Fruit fly (Drosophila melanogaster) Kc167 (cell line): ENCODE results near the gene Pdi.

Source experiments
- Myc ChIP-seq: fragments of >200 bp; optimal IDR thresholded peaks from 2 replicates; lab custom pipeline; 2017; ENCODE audit warnings: missing external identifiers
- Sin3A ChIP-seq: fragments of >200 bp; optimal IDR thresholded peaks from 2 replicates; lab custom pipeline; 2018; ENCODE audit warnings: missing external identifiers
- h ChIP-seq: fragments of >200 bp; optimal IDR thresholded peaks from 3 replicates; lab custom pipeline; 2018; ENCODE audit warnings: missing external identifiers
- insv ChIP-seq: fragments of >200 bp; optimal IDR thresholded peaks from 3 replicates; lab custom pipeline; 2018; ENCODE audit warnings: missing external identifiers
- psq ChIP-seq: fragments of >200 bp; optimal IDR thresholded peaks from 2 replicates; lab custom pipeline; 2017; ENCODE audit warnings: missing external identifiers
- ttk ChIP-seq: sonication (Bioruptor generic); optimal IDR thresholded peaks from 2 replicates; lab custom pipeline; 2017; ENCODE audit warnings: missing external identifiers

Gene Pdi

DNA sequence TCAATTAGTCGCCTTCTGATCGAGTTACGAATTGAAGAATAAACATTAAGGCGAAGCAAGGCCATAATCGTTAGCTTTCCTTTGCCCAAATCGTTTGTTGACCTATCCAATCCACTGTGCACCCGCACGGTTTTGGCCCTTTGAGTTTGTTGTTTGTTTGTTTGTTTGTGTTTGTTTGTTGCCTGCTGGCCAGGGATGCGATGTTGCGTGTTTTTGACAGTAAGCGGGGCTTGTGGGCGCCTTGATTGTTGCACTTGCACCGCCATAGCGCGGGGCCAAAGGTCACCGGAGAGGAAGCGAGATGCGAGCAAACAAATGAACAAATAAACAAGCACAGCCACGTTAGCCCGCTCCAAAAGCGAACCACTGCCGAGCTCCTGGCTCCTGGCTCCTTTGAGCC lies 27.2 kb upstream of the Pdi start:
- TF ChIP-seq Sin3A (no peak), insv (no peak), h (lab: Kevin White, UChicago) (no peak), ttk (lab: Kevin White, UChicago) (no peak), Myc (lab: Kevin White, UChicago) (no peak), psq (lab: Kevin White, UChicago) (no peak)

DNA sequence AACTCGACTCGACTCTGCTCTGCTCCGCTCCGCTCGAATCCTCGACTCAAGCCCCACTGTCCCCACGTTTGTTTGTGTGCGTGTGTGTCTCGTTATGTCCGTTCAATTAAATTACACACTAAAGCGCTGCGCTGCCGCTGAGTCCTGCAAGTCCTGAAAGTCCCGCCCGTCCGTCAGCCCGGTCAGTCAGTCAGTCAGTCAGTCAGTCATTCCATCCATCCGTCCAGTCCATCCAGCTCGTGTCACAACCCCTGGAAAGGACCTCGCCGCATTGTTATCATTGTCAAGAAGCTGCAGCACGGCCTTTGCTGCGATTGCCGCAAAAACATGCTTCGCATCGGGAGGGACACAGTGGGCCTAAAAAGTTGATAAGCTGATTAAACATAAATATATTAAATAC lies 26.4 kb upstream of the Pdi start:
- TF ChIP-seq Sin3A = no peak
- TF ChIP-seq ttk (lab: Kevin White, UChicago) = no peak
- TF ChIP-seq insv = no peak
- no peak for TF ChIP-seq psq (lab: Kevin White, UChicago)
- TF ChIP-seq Myc (lab: Kevin White, UChicago) = no peak
- TF ChIP-seq h (lab: Kevin White, UChicago) = no peak

DNA sequence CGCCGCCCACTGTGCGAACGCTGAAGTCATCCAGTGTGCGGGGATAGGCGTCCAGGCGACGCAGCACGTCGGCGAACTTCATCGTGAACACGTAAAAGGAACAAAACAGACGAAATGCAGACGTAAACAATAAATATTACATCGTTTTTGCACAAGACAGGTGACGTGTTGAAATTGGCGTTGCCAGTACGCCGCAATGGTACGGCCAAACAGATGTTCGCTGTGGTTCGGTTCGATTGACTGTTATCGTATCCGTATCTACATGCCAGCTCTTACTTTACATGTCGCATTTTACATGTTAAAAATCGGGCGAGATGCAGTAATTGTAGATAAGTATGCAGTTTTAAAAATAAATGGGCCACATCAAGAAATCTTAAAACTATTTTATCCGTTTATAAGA lies 20.8 kb upstream of the Pdi start, which contains the start of gene CG7011:
CG7011 (minus strand) TSS at position 215 of the 400 bp plus-strand sequence.
- TF ChIP-seq Myc (lab: Kevin White, UChicago) (no peak), ttk (lab: Kevin White, UChicago) (no peak), insv (no peak), Sin3A (no peak), psq (lab: Kevin White, UChicago) (no peak), h (lab: Kevin White, UChicago) (no peak)

DNA sequence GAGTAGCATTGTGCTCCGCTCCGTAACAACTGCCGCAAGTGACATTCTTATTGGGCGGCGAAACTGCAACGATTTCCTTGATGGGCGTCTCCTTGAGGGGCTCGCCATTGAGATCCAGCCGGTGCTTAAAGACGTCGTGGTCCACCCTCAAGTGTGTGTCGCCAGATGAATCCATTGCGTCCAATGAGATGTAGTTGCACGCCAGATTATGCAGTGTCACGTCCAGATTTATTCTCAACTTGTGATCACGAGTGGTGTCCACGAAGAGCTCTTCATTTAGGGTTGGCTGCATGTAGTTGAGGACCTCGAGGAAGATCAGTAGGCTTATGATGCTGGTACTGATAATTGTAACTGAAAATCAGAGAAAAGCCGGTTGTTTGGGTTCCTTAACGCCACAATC lies 20.3 kb upstream of the Pdi start:
- TF ChIP-seq ttk (lab: Kevin White, UChicago) (no peak), insv (no peak), Sin3A (no peak), Myc (lab: Kevin White, UChicago) (no peak), psq (lab: Kevin White, UChicago) (no peak), h (lab: Kevin White, UChicago) (no peak)

DNA sequence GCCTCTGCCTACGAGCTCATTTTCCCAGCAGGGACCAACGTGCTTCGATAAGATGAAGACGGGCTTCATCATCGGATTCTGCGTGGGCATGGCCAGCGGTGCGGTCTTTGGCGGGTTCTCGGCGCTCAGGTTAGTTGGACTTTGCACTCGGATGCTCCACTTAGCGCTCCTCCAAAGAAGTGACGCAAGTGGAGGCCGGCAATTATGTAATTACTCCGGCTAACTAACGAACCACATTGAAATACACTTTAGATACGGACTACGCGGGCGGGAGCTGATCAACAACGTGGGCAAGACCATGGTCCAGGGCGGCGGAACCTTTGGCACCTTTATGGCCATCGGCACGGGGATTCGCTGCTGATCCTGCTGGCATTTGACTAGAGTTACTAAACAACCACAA lies 19.4 kb upstream of the Pdi start:
- TF ChIP-seq Myc (lab: Kevin White, UChicago) (no peak), h (lab: Kevin White, UChicago) (no peak), ttk (lab: Kevin White, UChicago) (no peak), insv (no peak), Sin3A (no peak), psq (lab: Kevin White, UChicago) (no peak)

DNA sequence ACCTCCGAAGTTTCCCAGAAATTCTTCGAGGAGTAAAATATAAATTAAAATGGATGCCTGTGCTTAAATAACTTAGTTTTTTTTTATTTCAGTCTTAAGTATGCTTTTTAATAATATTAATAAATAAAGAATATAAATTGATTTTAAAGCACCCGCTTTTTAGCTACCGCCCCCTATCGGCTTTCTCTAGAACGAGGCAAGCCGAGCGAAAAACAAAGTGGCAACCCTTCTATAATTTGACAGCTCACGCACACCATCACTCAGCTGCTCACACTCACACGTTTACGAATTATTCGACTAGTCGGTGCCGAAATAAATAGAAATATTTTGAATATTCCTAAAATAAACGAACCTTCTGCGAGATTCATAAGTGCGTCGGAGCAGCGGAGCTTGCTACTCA lies 18.9 kb upstream of the Pdi start, which contains the start of gene CG6878:
CG6878 (plus strand) TSS at position 269 of the 400 bp plus-strand sequence.
- TF ChIP-seq psq (lab: Kevin White, UChicago) (no peak), insv (no peak), Myc (lab: Kevin White, UChicago) (no peak), h (lab: Kevin White, UChicago) (no peak), ttk (lab: Kevin White, UChicago) (no peak), Sin3A (no peak)

DNA sequence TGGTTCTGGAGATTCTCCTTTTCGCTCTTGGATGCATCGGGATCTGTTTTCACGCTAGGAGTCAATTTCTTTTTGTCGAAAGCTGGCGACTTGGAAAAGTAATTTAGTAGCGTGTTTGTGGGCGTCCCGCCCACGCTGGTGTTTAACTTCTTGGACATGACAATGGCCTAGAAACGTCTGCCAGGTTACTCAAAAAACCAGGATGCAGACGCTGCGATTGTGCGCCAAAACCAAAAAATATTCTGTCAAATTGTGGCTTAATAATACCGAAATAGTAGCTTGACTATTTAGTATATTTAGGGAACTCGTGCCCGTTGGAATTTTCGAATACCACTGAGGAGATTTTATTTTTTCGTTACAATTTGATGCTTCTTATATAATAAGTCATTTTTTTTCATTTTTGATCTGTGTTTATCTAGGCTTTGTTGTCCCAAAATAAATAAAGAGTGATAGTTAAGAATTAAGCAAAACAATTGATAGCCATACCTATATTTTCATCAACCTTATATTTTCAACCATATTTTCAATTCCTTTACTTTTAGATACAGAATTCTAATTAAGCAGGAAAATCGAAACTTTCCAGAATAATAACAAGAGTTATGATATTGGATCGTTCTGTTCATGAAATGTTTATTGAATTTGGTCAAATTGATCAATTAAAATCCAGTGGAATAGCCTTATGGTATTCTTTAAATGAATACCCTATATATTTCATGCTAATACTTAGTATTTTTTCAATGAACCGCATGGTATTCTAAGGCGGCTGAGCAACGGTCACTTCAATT lies 15.9 kb upstream of the Pdi start, which contains the start of the genes Msh6 and Prp31:
Msh6 (minus strand) TSS at position 233 of the 785 bp plus-strand sequence.
Prp31 (plus strand) TSS at position 771 of the 785 bp plus-strand sequence.
- TF ChIP-seq psq (lab: Kevin White, UChicago) = no peak
- no peak for TF ChIP-seq h (lab: Kevin White, UChicago)
- TF ChIP-seq ttk (lab: Kevin White, UChicago) = no peak
- TF ChIP-seq Myc (lab: Kevin White, UChicago) = no peak
- no peak for TF ChIP-seq insv
- TF ChIP-seq Sin3A = no peak

DNA sequence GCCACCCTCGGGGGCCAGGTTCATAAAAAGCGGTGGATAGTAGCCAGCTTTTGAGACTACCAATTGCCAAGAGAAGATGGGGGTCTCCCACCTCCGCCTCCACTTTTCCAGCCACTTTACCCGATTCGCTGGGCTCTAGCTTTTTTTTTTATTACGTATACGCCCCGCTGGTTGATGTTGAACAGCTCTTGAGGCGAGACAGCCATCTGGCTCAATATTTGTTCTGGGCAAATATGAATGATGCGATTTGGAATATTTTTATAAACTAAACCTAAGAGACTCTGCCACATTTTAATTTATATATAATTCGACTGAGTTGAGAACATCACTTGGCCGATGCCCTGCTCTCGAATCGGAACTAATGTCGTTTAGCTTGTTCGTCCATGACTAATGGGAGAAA lies 7.4 kb upstream of the Pdi start:
- no peak for TF ChIP-seq h (lab: Kevin White, UChicago)
- TF ChIP-seq Sin3A = no peak
- TF ChIP-seq ttk (lab: Kevin White, UChicago) = no peak
- TF ChIP-seq psq (lab: Kevin White, UChicago) = no peak
- TF ChIP-seq insv = no peak
- TF ChIP-seq Myc (lab: Kevin White, UChicago) = no peak

DNA sequence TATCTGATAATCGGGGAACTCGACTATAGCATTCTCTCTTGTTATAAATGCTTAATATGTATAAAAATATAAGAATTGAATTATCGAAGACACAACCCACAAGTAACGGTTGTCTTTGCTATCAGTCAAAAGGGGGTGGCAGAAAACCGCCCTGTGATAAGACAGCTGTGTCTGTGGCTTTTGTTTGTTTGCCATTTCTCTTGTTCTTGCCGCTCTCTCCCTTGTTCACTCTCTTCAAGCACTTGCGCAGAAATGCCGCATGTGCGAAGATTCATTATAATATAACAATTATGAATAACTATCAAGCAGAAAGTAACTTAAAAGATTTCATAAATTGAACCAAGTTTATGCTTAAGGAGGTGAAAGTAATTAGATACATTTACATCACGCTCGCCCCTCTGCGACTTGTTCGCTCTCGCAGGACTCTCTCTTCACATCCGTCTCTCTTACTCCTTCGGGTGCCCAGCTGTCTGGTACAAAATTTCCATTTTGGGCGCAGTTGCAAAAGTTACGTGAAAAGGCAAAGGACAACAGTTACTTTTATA lies 4.1 kb upstream of the Pdi start, which contains the start of gene FucTA:
FucTA (plus strand) TSS at position 495 of the 545 bp plus-strand sequence.
- TF ChIP-seq ttk (lab: Kevin White, UChicago) (no peak), Myc (lab: Kevin White, UChicago) (no peak), h (lab: Kevin White, UChicago) (no peak), Sin3A (no peak), psq (lab: Kevin White, UChicago) (no peak), insv (no peak)

DNA sequence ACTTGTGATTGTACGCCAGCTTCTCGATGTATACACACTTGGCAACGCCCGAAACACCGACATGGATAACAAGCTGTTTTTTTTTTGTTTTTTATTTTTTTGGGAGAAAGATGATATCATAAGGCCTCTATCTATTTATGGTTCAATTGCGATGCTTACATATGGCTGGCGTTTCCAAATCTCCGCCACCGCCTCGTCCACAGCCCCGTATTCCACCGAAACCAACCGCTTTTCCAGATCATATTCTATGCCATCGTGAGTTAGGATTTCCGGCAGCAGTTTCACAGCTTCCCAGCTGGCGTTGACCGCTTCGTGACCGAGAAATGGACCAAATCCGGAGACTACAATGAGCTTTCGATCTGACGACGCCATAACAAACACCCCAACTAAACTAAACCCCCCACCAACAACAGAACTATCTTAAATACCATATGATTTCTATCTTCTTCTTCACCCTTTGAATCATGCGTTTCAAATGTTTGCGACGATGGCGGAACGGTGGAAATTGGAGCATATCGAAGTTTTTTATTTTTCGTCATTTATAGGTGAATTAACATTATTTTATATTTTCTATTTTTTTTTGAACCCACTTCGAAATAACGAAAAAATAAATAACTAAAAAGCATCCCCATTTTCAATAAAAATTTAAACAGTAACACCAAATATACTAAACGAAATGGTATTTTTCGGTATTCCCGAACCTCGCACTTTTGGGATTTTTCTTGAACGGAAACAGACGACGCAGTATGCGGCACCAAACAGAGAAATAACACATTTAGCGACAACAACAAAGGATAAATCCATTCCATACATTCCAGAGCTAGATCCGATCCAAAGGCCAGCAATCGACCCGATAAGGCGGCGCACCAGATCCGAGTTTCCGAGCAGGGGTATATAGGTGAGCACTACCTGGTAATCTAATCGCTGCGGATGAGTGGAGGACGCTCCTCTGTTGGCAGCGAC lies 1.3 kb upstream of the Pdi start, which contains the start of the genes CG32147 and Pex3:
CG32147 (minus strand) TSS at position 422 of the 963 bp plus-strand sequence.
Pex3 (plus strand) TSS at position 718 of the 963 bp plus-strand sequence.
- TF ChIP-seq Myc (lab: Kevin White, UChicago) (no peak), insv (no peak), Sin3A (no peak), ttk (lab: Kevin White, UChicago) (no peak), psq (lab: Kevin White, UChicago) (no peak), h (lab: Kevin White, UChicago) (no peak)

DNA sequence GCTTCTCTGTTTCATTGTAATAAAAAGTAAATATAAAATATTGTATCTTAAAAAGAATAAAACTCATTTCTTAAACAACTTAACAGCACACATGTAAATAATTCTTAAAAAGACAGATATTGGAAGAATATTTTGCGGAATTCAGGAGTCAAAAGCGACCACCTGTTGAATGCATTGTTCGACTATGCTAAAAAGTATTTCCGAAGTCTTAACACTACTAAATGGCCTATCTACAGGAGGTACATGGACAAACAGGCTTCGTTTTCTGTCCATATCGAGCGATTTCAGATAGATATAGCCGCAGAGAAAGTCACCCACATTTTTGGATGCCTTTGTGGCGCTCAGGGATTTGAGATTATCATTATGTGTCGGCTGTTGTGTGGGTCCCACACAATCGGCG lies 468 bp upstream of the Pdi start:
- TF ChIP-seq Sin3A = no peak
- no peak for TF ChIP-seq h (lab: Kevin White, UChicago)
- TF ChIP-seq insv = no peak
- no peak for TF ChIP-seq psq (lab: Kevin White, UChicago)
- no peak for TF ChIP-seq Myc (lab: Kevin White, UChicago)
- no peak for TF ChIP-seq ttk (lab: Kevin White, UChicago)
